Worm (Caenorhabditis elegans) whole organism, L4/young adult: ENCODE results near the gene sdz-23.

Source experiments
- dao-5 ChIP-seq: sonication (generic microtip); optimal IDR thresholded peaks from 2 replicates; lab custom pipeline; 2016; ENCODE audit warnings: missing genotype, missing genetic modification characterization, moderate library complexity, missing compliant biosample characterization
- him-1 ChIP-seq: sonication (generic microtip); optimal IDR thresholded peaks from 2 replicates; lab custom pipeline; 2016; ENCODE audit warnings: missing genotype, missing genetic modification reagents, missing genetic modification characterization, missing compliant biosample characterization

DNA sequence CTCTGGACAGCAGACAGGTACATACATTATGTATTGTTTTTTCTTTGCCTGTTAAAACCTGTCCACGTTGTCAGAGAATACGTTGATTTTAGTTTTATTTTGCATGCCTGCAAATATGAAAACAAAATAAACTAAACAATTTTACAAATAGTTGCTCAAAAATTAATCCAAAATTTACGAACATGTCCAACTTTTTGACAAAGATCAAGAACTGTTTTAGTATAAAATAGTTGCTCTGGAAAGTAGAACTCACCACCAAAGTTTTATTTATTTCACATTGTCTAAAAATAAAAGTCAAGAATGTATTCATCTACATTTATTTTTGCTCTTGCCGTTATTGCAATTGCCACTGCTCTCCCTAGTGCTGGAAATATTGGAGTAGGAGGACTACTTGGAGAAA lies 5.1 kb downstream of the sdz-23 start, which contains the start of gene srlf-16:
- TF ChIP-seq dao-5 (tag; lab: Kevin White, UChicago): no peak
- no peak for TF ChIP-seq him-1 (tag; lab: Kevin White, UChicago)
